Worm (Caenorhabditis elegans) whole organism, L1 larva: ENCODE results near the gene R03G5.6.

Source experiments
- ama-1 ChIP-seq: fragments of 150-350 bp; optimal IDR thresholded peaks from 2 replicates; lab custom pipeline; 2014
- dpl-1 ChIP-seq, 3 experiments: fragments of 150-350 bp in 2 of 3; sonication (generic microtip) in 1 of 3; optimal IDR thresholded peaks; 2 replicates each; lab custom pipeline; 2014 to 2017; ENCODE audit warnings: missing biosample characterization in 3 of 3, missing genetic modification characterization in 3 of 3, missing genetic modification reagents in 3 of 3
- efl-3 ChIP-seq: fragments of 200-800 bp; sonication (Bioruptor generic); optimal IDR thresholded peaks from 2 replicates; lab custom pipeline; 2018; ENCODE audit warnings: mild to moderate bottlenecking, missing genetic modification characterization, missing compliant biosample characterization
- lin-13 ChIP-seq: fragments of 150-350 bp; optimal IDR thresholded peaks from 2 replicates; lab custom pipeline; 2014; ENCODE audit warnings: missing biosample characterization, missing genetic modification reagents, missing genetic modification characterization
- mep-1 ChIP-seq: fragments of 150-350 bp; optimal IDR thresholded peaks from 2 replicates; lab custom pipeline; 2014; ENCODE audit warnings: missing biosample characterization, missing genetic modification characterization
- snpc-4 ChIP-seq: fragments of 150-350 bp; optimal IDR thresholded peaks from 2 replicates; lab custom pipeline; 2014; ENCODE audit warnings: missing biosample characterization, missing genetic modification characterization
- tlp-1 ChIP-seq: fragments of 150-350 bp; optimal IDR thresholded peaks from 2 replicates; lab custom pipeline; 2014; ENCODE audit warnings: missing biosample characterization, missing genetic modification characterization
- unc-62 ChIP-seq: fragments of 150-350 bp; optimal IDR thresholded peaks from 2 replicates; lab custom pipeline; 2014; ENCODE audit warnings: missing biosample characterization, missing genetic modification reagents, missing genetic modification characterization
- ztf-11 ChIP-seq, 2 experiments: sonication (generic microtip); optimal IDR thresholded peaks; 2 replicates each; lab custom pipeline; 2016 to 2017; ENCODE audit warnings: missing genetic modification characterization in 2 of 2, missing biosample characterization in 1 of 2, missing compliant biosample characterization in 1 of 2

ce11 chrX:7782389-7782788, 34.3 kb downstream of the R03G5.6 start, which contains the start of gene ZK154.4:
- TF ChIP-seq ama-1 (lab: Kevin White, UChicago) (no peak), snpc-4 (tag; lab: Kevin White, UChicago) (no peak), lin-13 (GFP tag; lab: Kevin White, UChicago) (peak; percentile 24), ztf-11 (tag; optimal IDR thresholded peaks at IDR 0.05; lab: Kevin White, UChicago) (no peak), unc-62 (GFP tag; lab: Kevin White, UChicago) (no peak), efl-3 (GFP tag; lab: Kevin White, UChicago) (no peak), tlp-1 (tag; lab: Kevin White, UChicago) (no peak), mep-1 (tag; lab: Kevin White, UChicago) (peak; percentile 75), dpl-1 (GFP tag; optimal IDR thresholded peaks at IDR 0.05; lab: Kevin White, UChicago) (peak in 2 of 3 experiments; percentile 37 to 43)
